Fruit fly (Drosophila melanogaster) whole organism, wandering third instar larva: ENCODE results near the gene ERp44.

Experiments
- GATAd ChIP-seq: sonication (Bioruptor generic); optimal IDR thresholded peaks from 2 replicates; lab custom pipeline; 2016; ENCODE audit warnings: missing biosample characterization, missing genetic modification characterization
- Mio ChIP-seq: sonication (Bioruptor generic); optimal IDR thresholded peaks from 2 replicates; lab custom pipeline; 2016; ENCODE audit warnings: missing biosample characterization, missing genetic modification characterization
- Vsx2 ChIP-seq: fragments of 200-300, 225-300 bp; sonication (Bioruptor generic); optimal IDR thresholded peaks from 2 replicates; lab custom pipeline; 2018; ENCODE audit warnings: missing biosample characterization, missing genetic modification characterization; ENCODE audit not compliant: partially characterized antibody
- usp ChIP-seq: fragments of >200 bp; optimal IDR thresholded peaks from 2 replicates; lab custom pipeline; 2017; ENCODE audit warnings: missing biosample characterization, missing genetic modification characterization

ERp44 gene

DNA sequence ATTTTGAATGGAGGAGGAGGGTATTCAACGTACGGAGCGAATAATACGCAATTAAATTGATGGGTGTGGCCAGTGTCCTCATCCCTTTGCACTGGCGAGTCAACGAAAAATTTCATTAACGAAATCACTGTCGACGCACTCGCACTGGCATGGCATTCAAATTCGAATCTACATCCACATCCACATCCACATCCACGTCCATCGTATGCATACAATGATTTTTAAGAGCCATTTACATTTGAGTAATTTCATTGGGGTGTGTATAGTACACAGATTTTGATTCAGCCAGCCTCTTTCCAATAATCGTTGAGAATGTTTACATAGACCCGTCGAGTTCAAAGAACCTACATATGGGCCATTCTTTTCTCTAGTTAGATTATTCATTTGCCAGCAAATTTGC lies 53.5 kb downstream of the ERp44 start:
- TF ChIP-seq usp (GFP tag; lab: Kevin White, UChicago) = no peak
- no peak for TF ChIP-seq GATAd (GFP tag; lab: Kevin White, UChicago)
- TF ChIP-seq Mio (GFP tag; lab: Kevin White, UChicago) = no peak
- no peak for TF ChIP-seq Vsx2 (GFP tag; lab: Kevin White, UChicago)
